Worm (Caenorhabditis elegans) whole organism, young adult: ENCODE results near the gene F18A1.7.

Source experiments
- B0019.2 ChIP-seq: fragments of 200-800 bp; sonication (Bioruptor generic); conservative IDR thresholded peaks from 2 replicates; pipeline ENCODE4 v1.3.6; 2022; ENCODE audit warnings: missing genetic modification reagents, missing genetic modification characterization, missing compliant biosample characterization
- F39B2.1 ChIP-seq: fragments of 200-800 bp; sonication (Bioruptor generic); IDR thresholded peaks from 2 replicates; pipeline ENCODE4 v1.3.6; 2022; ENCODE audit warnings: missing genetic modification reagents, missing genetic modification characterization, missing compliant biosample characterization
- F49E8.2 ChIP-seq: sonication (generic microtip); optimal IDR thresholded peaks from 3 replicates; lab custom pipeline; 2017; ENCODE audit warnings: missing genetic modification characterization, mild to moderate bottlenecking, missing compliant biosample characterization, antibody characterized with exemption, moderate library complexity; ENCODE audit not compliant: insufficient read depth
- F57A8.1 ChIP-seq: fragments of 200-800 bp; sonication (Bioruptor generic); optimal IDR thresholded peaks from 2 replicates; lab custom pipeline; 2018; ENCODE audit warnings: mild to moderate bottlenecking, missing genetic modification characterization, moderate library complexity, missing compliant biosample characterization
- T26A5.8 ChIP-seq: sonication (generic microtip); optimal IDR thresholded peaks from 2 replicates; lab custom pipeline; 2016; ENCODE audit warnings: missing genetic modification characterization, missing compliant biosample characterization
- ama-1 ChIP-seq, 3 experiments: fragments of 150-350 bp in 1 of 3; sonication (generic microtip) in 2 of 3; optimal IDR thresholded peaks; 2 replicates each; lab custom pipeline; 2014 to 2018; ENCODE audit warnings: missing biosample characterization in 2 of 3, missing genetic modification characterization in 2 of 3, missing genetic modification reagents in 2 of 3
- attf-5 ChIP-seq: fragments of 200-800 bp; sonication (Bioruptor generic); optimal IDR thresholded peaks from 2 replicates; lab custom pipeline; 2018; ENCODE audit warnings: mild to moderate bottlenecking, missing genetic modification characterization, missing compliant biosample characterization
- cebp-1 ChIP-seq, 2 experiments: fragments of 200-800 bp in 1 of 2; sonication (Bioruptor generic) in 1 of 2; sonication (generic microtip) in 1 of 2; IDR thresholded peaks in 1 of 2; optimal IDR thresholded peaks in 1 of 2; 2 replicates each; pipeline versions ENCODE4 v1.3.6 to Lab custom; 2017 to 2022; ENCODE audit warnings: missing compliant biosample characterization in 2 of 2, missing genetic modification characterization in 2 of 2, mild to moderate bottlenecking in 1 of 2, missing genetic modification reagents in 1 of 2, moderate library complexity in 1 of 2
- ceh-27 ChIP-seq: fragments of 200-800 bp; sonication (Bioruptor generic); optimal IDR thresholded peaks from 2 replicates; lab custom pipeline; 2018; ENCODE audit warnings: mild to moderate bottlenecking, missing genetic modification characterization, moderate library complexity, missing compliant biosample characterization
- ceh-40 ChIP-seq: fragments of 200-800 bp; sonication (Bioruptor generic); IDR thresholded peaks from 2 replicates; pipeline ENCODE4 v1.3.6; 2022; ENCODE audit warnings: missing genetic modification characterization, missing compliant biosample characterization
- die-1 ChIP-seq: sonication (generic microtip); optimal IDR thresholded peaks from 2 replicates; lab custom pipeline; 2016; ENCODE audit warnings: missing genotype, mild to moderate bottlenecking, missing genetic modification characterization, missing compliant biosample characterization
- dox-1 ChIP-seq: fragments of 200-800 bp; sonication (Bioruptor generic); IDR thresholded peaks from 2 replicates; pipeline ENCODE4 v1.3.6; 2022; ENCODE audit warnings: missing genetic modification reagents, missing genetic modification characterization, missing compliant biosample characterization
- fkh-3 ChIP-seq: sonication (generic microtip); optimal IDR thresholded peaks from 2 replicates; lab custom pipeline; 2016; ENCODE audit warnings: mild to moderate bottlenecking, missing genetic modification characterization, missing compliant biosample characterization
- gei-17 ChIP-seq: fragments of 200-800 bp; sonication (Bioruptor generic); optimal IDR thresholded peaks from 2 replicates; lab custom pipeline; 2018; ENCODE audit warnings: mild to moderate bottlenecking, missing genetic modification characterization, missing compliant biosample characterization
- him-1 ChIP-seq: sonication (generic microtip); optimal IDR thresholded peaks from 2 replicates; lab custom pipeline; 2016; ENCODE audit warnings: missing genotype, missing genetic modification reagents, missing genetic modification characterization, missing compliant biosample characterization
- lin-26 ChIP-seq: fragments of 200-800 bp; sonication (Bioruptor generic); IDR thresholded peaks from 2 replicates; pipeline ENCODE4 v1.3.6; 2022; ENCODE audit warnings: missing genetic modification reagents, missing genetic modification characterization, missing compliant biosample characterization
- lin-35 ChIP-seq, 3 experiments: fragments of 150-350 bp in 2 of 3; sonication (generic microtip) in 1 of 3; optimal IDR thresholded peaks; 2 replicates each; lab custom pipeline; 2014 to 2018; ENCODE audit warnings: missing biosample characterization in 3 of 3, missing genetic modification characterization in 3 of 3, missing genetic modification reagents in 3 of 3
- lin-54 ChIP-seq: fragments of 200-800 bp; sonication (Bioruptor generic); optimal IDR thresholded peaks from 2 replicates; lab custom pipeline; 2018; ENCODE audit warnings: mild to moderate bottlenecking, missing genetic modification characterization, missing compliant biosample characterization
- lsy-27 ChIP-seq: sonication (generic microtip); optimal IDR thresholded peaks from 2 replicates; lab custom pipeline; 2017; ENCODE audit warnings: missing genetic modification characterization, mild to moderate bottlenecking, missing compliant biosample characterization, antibody characterized with exemption, missing genotype, borderline replicate concordance; ENCODE audit not compliant: insufficient read depth
- madf-3 ChIP-seq: fragments of 200-800 bp; sonication (Bioruptor generic); IDR thresholded peaks from 2 replicates; pipeline ENCODE4 v1.3.6; 2022; ENCODE audit warnings: missing genetic modification reagents, missing genetic modification characterization, missing compliant biosample characterization
- madf-6 ChIP-seq: fragments of 200-800 bp; sonication (Bioruptor generic); IDR thresholded peaks from 2 replicates; pipeline ENCODE4 v1.3.6; 2022; ENCODE audit warnings: missing genetic modification reagents, missing genetic modification characterization, missing compliant biosample characterization
- mcd-1 ChIP-seq: fragments of 200-800 bp; sonication (Bioruptor generic); IDR thresholded peaks from 2 replicates; pipeline ENCODE4 v1.3.6; 2022; ENCODE audit warnings: missing genetic modification reagents, missing genetic modification characterization, missing compliant biosample characterization
- mel-28 ChIP-seq: sonication (generic microtip); optimal IDR thresholded peaks from 2 replicates; lab custom pipeline; 2016; ENCODE audit warnings: borderline replicate concordance, mild to moderate bottlenecking, missing genetic modification characterization, missing compliant biosample characterization
- nhr-90 ChIP-seq: sonication (generic microtip); optimal IDR thresholded peaks from 2 replicates; lab custom pipeline; 2016; ENCODE audit warnings: missing genotype, mild to moderate bottlenecking, missing genetic modification characterization, missing compliant biosample characterization
- pbrm-1 ChIP-seq: fragments of 200-800 bp; sonication (Bioruptor generic); IDR thresholded peaks from 2 replicates; pipeline ENCODE4 v1.3.6; 2022; ENCODE audit warnings: missing genetic modification reagents, missing genetic modification characterization, missing compliant biosample characterization
- rcor-1 ChIP-seq: fragments of 200-800 bp; sonication (Bioruptor generic); IDR thresholded peaks from 2 replicates; pipeline ENCODE4 v1.3.6; 2022; ENCODE audit warnings: missing genetic modification reagents, missing genetic modification characterization, missing compliant biosample characterization
- rec-8 ChIP-seq, 2 experiments: sonication (generic microtip); optimal IDR thresholded peaks; 2 replicates each; lab custom pipeline; 2016; ENCODE audit warnings: mild to moderate bottlenecking in 2 of 2, missing genetic modification characterization in 2 of 2, missing genetic modification reagents in 2 of 2, missing genotype in 2 of 2, missing biosample characterization in 1 of 2, missing compliant biosample characterization in 1 of 2, moderate library complexity in 1 of 2
- rpc-1 ChIP-seq, 2 experiments: fragments of 150-350 bp in 1 of 2; sonication (generic microtip) in 1 of 2; optimal IDR thresholded peaks; 2 replicates each; lab custom pipeline; 2014 to 2018; ENCODE audit warnings: missing biosample characterization in 1 of 2, missing genetic modification characterization in 1 of 2, missing genetic modification reagents in 1 of 2, missing genotype in 1 of 2
- sdz-38 ChIP-seq: sonication (generic microtip); optimal IDR thresholded peaks from 2 replicates; lab custom pipeline; 2016; ENCODE audit warnings: missing genotype, missing genetic modification characterization, missing compliant biosample characterization
- snpc-1.1 ChIP-seq: sonication (generic microtip); optimal IDR thresholded peaks from 2 replicates; lab custom pipeline; 2017; ENCODE audit warnings: missing genetic modification characterization, mild to moderate bottlenecking, missing compliant biosample characterization, antibody characterized with exemption, moderate library complexity, missing genotype, missing genetic modification reagents; ENCODE audit not compliant: insufficient read depth
- snpc-3.4 ChIP-seq: sonication (generic microtip); optimal IDR thresholded peaks from 2 replicates; lab custom pipeline; 2017; ENCODE audit warnings: missing genetic modification characterization, mild to moderate bottlenecking, missing compliant biosample characterization, antibody characterized with exemption, moderate library complexity, missing genotype, missing genetic modification reagents
- snpc-4 ChIP-seq, 5 experiments: fragments of 150-350 bp in 1 of 5; sonication (generic microtip) in 4 of 5; optimal IDR thresholded peaks; 2 replicates each; lab custom pipeline; 2014 to 2018; ENCODE audit warnings: missing genetic modification characterization in 5 of 5, missing biosample characterization in 3 of 5, antibody characterized with exemption in 2 of 5, mild to moderate bottlenecking in 2 of 5, missing compliant biosample characterization in 2 of 5, missing genotype in 2 of 5, moderate library complexity in 2 of 5, missing genetic modification reagents in 1 of 5
- sptf-2 ChIP-seq: fragments of 200-800 bp; sonication (Bioruptor generic); optimal IDR thresholded peaks from 2 replicates; lab custom pipeline; 2018; ENCODE audit warnings: mild to moderate bottlenecking, missing genetic modification characterization, missing compliant biosample characterization
- tbp1 ChIP-seq: fragments of 200-800 bp; sonication (Bioruptor generic); optimal IDR thresholded peaks from 2 replicates; lab custom pipeline; 2018; ENCODE audit warnings: mild to moderate bottlenecking, missing genetic modification characterization, missing compliant biosample characterization
- xnd-1 ChIP-seq: sonication (generic microtip); optimal IDR thresholded peaks from 2 replicates; lab custom pipeline; 2016; ENCODE audit warnings: missing genotype, missing genetic modification reagents, missing genetic modification characterization, missing compliant biosample characterization
- ztf-18 ChIP-seq: sonication (generic microtip); optimal IDR thresholded peaks from 2 replicates; lab custom pipeline; 2016; ENCODE audit warnings: missing genotype, mild to moderate bottlenecking, missing genetic modification characterization, missing compliant biosample characterization
- ztf-22 ChIP-seq: fragments of 200-800 bp; sonication (Bioruptor generic); optimal IDR thresholded peaks from 2 replicates; lab custom pipeline; 2018; ENCODE audit warnings: mild to moderate bottlenecking, missing genetic modification characterization, moderate library complexity, missing compliant biosample characterization
- ztf-28 ChIP-seq: fragments of 200-800 bp; sonication (Bioruptor generic); IDR thresholded peaks from 2 replicates; pipeline ENCODE4 v1.3.6; 2022; ENCODE audit warnings: missing genetic modification reagents, missing genetic modification characterization, missing compliant biosample characterization
- ztf-3 ChIP-seq: fragments of 200-800 bp; sonication (Bioruptor generic); optimal IDR thresholded peaks from 2 replicates; lab custom pipeline; 2018; ENCODE audit warnings: mild to moderate bottlenecking, missing genetic modification characterization, missing compliant biosample characterization

F18A1.7 gene

DNA sequence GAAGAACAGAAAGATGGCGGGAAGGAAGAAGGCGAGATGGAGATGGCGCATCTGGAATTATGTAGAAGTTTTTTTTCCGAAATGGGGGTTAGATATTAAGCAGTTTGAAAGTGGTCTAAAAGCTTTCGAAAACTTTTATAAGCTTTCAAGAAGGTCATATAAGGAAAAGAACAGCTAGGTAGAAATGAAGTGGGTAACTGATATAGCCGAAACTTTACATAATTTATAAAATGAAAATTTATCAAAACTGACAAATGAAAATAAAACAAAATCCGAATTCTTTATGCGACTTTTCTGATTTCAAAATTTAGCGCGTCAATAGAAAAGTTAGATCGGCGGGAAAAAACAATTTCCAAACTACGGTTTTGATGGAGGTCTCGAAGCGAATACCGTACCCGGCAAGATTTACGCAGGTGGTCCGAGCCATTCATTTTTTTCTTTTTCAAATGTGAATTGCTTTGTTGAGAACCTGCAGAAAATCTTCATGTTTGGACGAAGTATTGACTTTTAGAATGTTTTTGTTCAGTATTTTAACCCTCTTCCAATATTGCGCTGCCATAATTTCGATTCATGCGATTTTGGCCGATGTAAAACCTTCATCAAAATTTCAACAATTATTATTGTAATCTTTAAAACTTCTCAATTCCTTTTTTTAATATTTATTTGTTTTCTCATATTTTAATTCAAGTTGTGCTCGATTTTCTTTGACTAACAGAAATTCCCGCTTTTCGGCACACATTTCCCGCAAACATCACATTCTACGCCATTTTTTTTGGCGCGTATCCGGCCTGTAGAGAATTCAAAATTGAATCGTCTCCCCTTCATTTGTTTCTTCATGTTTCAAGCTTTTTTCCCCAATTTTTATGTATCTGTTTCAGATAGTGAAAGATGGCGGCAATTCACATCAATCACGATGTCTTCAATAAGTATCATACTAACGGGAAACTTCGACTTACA is at the start of gene F18A1.7, which contains the start of gene rpa-1 (continued):
- TF ChIP-seq die-1 (tag; lab: Kevin White, UChicago) = no peak
- peak in 1 of 3 experiments; percentile 81 for TF ChIP-seq lin-35 (GFP tag; optimal IDR thresholded peaks at IDR 0.05; lab: Kevin White, UChicago)
- TF ChIP-seq madf-6 (GFP tag; lab: Robert Waterston, UW) = peak; percentile 98
- no peak for TF ChIP-seq mel-28 (tag; lab: Kevin White, UChicago)
- no peak for TF ChIP-seq gei-17 (GFP tag; lab: Kevin White, UChicago)

ce11 chrII:7709301-7709754 is 45.8 kb upstream of the F18A1.7 start, which contains the start of gene sre-1:
TSS of gene sre-1 (plus strand) at chrII:7709704.
- no peak for TF ChIP-seq snpc-3.4 (tag; lab: Kevin White, UChicago)
- TF ChIP-seq nhr-90 (tag; lab: Kevin White, UChicago) = no peak
- no peak for TF ChIP-seq fkh-3 (tag; lab: Kevin White, UChicago)
- TF ChIP-seq ceh-40 = no peak
- no peak for TF ChIP-seq F39B2.1 (GFP tag; lab: Robert Waterston, UW)
- TF ChIP-seq lsy-27 (tag; lab: Kevin White, UChicago) = no peak
- TF ChIP-seq T26A5.8 (tag; lab: Kevin White, UChicago) = no peak
- no peak for TF ChIP-seq sdz-38 (tag; lab: Kevin White, UChicago)
- no peak for TF ChIP-seq sptf-2
- TF ChIP-seq attf-5 (GFP tag; lab: Kevin White, UChicago) = no peak
- no peak for TF ChIP-seq rpc-1 (optimal IDR thresholded peaks at IDR 0.05; lab: Kevin White, UChicago)
- no peak for TF ChIP-seq rpc-1 (tag; optimal IDR thresholded peaks at IDR 0.05; lab: Kevin White, UChicago)
- TF ChIP-seq B0019.2 = no peak
- no peak for TF ChIP-seq dox-1
- no peak for TF ChIP-seq ztf-22 (GFP tag; lab: Kevin White, UChicago)

DNA sequence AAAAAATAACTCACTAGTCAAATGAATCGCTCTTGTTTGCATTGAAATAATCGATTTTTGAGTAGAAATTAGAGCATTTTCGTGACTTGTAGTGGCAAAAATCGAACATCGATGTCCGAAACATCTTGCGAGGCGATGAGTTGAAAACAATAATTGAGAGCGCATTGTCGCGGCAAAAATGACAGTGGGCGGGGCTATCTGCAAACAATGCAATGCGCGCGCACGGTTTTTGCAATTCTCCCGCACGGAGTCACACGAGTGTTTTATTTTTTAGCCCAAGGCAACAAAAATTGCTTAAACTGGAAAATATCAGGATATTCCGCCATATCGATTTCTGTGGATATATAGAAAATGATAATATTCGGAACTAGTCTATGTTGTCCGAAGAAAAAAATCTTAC is 45.0 kb upstream of the F18A1.7 start, which contains the start of gene B0495.9:
Gene B0495.9, minus strand, starts transcription at position 171 of the 400 bp plus-strand sequence.
- no peak for TF ChIP-seq F57A8.1 (GFP tag; lab: Kevin White, UChicago)
- no peak for TF ChIP-seq sptf-2
- TF ChIP-seq ceh-27 = peak; percentile 57
- no peak for TF ChIP-seq gei-17 (GFP tag; lab: Kevin White, UChicago)
- peak; percentile 4 for TF ChIP-seq snpc-1.1 (tag; lab: Kevin White, UChicago)
- TF ChIP-seq ztf-28 = peak; percentile 73; the same call in 1 of the 2 replicates
- TF ChIP-seq ztf-18 = peak; percentile 49
- no peak for TF ChIP-seq madf-3 (GFP tag; lab: Robert Waterston, UW)
- no peak for TF ChIP-seq ztf-3 (GFP tag; lab: Kevin White, UChicago)
- TF ChIP-seq lin-54 = peak; percentile 43
- no peak for TF ChIP-seq lin-26 (GFP tag; lab: Robert Waterston, UW)
- TF ChIP-seq die-1 (tag; lab: Kevin White, UChicago) = peak; percentile 40
- no peak for TF ChIP-seq cebp-1 (GFP tag; IDR thresholded peaks at IDR 0.05; lab: Robert Waterston, UW)
- peak; percentile 63 for TF ChIP-seq cebp-1 (tag; optimal IDR thresholded peaks at IDR 0.05; lab: Kevin White, UChicago)
- TF ChIP-seq him-1 (tag; lab: Kevin White, UChicago) = peak; percentile 26
- TF ChIP-seq F49E8.2 (tag; lab: Kevin White, UChicago) = peak; percentile 32
- TF ChIP-seq dox-1 = peak; percentile 81
- TF ChIP-seq xnd-1 (tag; lab: Kevin White, UChicago) = peak; percentile 12
- TF ChIP-seq lin-35 (GFP tag; optimal IDR thresholded peaks at IDR 0.05; lab: Kevin White, UChicago) = no peak
- peak; percentile 5 for TF ChIP-seq snpc-4 (GFP tag; optimal IDR thresholded peaks at IDR 0.05; lab: Kevin White, UChicago)
- no peak for TF ChIP-seq snpc-4 (tag; optimal IDR thresholded peaks at IDR 0.05; lab: Kevin White, UChicago)
- no peak for TF ChIP-seq ama-1 (optimal IDR thresholded peaks at IDR 0.05; lab: Kevin White, UChicago)
- peak in 1 of 2 experiments; percentile 45 for TF ChIP-seq ama-1 (GFP tag; optimal IDR thresholded peaks at IDR 0.05; lab: Kevin White, UChicago)
- TF ChIP-seq rec-8 (tag; optimal IDR thresholded peaks at IDR 0.05; lab: Kevin White, UChicago) = peak in 1 of 2 experiments; percentile 52
- peak; percentile 28; the same call in 1 of the 2 replicates for TF ChIP-seq rcor-1 (GFP tag; lab: Robert Waterston, UW)
- TF ChIP-seq tbp1 (GFP tag; lab: Kevin White, UChicago) = peak; percentile 36
- TF ChIP-seq pbrm-1 (GFP tag; lab: Robert Waterston, UW) = peak; percentile 51; the same call in 1 of the 2 replicates
- TF ChIP-seq mcd-1 = peak; percentile 63
